Worm (Caenorhabditis elegans): Measurements from ENCODE around the gene B0334.20.

ce11 chrII:11450882-11451281, 49.4 kb downstream of the B0334.20 start:
- TF ChIP-seq mdl-1 (tag; optimal IDR thresholded peaks at IDR 0.05) = no peak
- no peak for TF ChIP-seq elt-3 (tag; optimal IDR thresholded peaks at IDR 0.05)
- no peak for TF ChIP-seq nhr-25 (tag; optimal IDR thresholded peaks at IDR 0.05)
- TF ChIP-seq ztf-4 (tag; optimal IDR thresholded peaks at IDR 0.05) = no peak
